Fruit fly (Drosophila melanogaster) Kc167 (cell line): Measurements from ENCODE around the gene Exo84.

ENCODE experiments used
- Myc ChIP-seq: fragments of >200 bp; optimal IDR thresholded peaks from 2 replicates; lab custom pipeline; 2017; ENCODE audit warnings: missing external identifiers
- Sin3A ChIP-seq: fragments of >200 bp; optimal IDR thresholded peaks from 2 replicates; lab custom pipeline; 2018; ENCODE audit warnings: missing external identifiers
- h ChIP-seq: fragments of >200 bp; optimal IDR thresholded peaks from 3 replicates; lab custom pipeline; 2018; ENCODE audit warnings: missing external identifiers
- insv ChIP-seq: fragments of >200 bp; optimal IDR thresholded peaks from 3 replicates; lab custom pipeline; 2018; ENCODE audit warnings: missing external identifiers
- psq ChIP-seq: fragments of >200 bp; optimal IDR thresholded peaks from 2 replicates; lab custom pipeline; 2017; ENCODE audit warnings: missing external identifiers
- ttk ChIP-seq: sonication (Bioruptor generic); optimal IDR thresholded peaks from 2 replicates; lab custom pipeline; 2017; ENCODE audit warnings: missing external identifiers

Exo84 gene

dm6 chr3R:26005978-26006934 lies 45.8 kb downstream of the Exo84 start:
- TF ChIP-seq psq (lab: Kevin White, UChicago), result no peak
- no peak for TF ChIP-seq Myc
- no peak for TF ChIP-seq ttk (lab: Kevin White, UChicago)
- TF ChIP-seq h (lab: Kevin White, UChicago), result peak; percentile 91

- TF ChIP-seq Myc (no peak), Sin3A (lab: Kevin White, UChicago) (no peak), psq (lab: Kevin White, UChicago) (no peak), h (lab: Kevin White, UChicago) (no peak), insv (no peak), ttk (lab: Kevin White, UChicago) (no peak)
Measured at dm6 chr3R:26005619-26005977, 46.5 kb downstream of the Exo84 start.

- TF ChIP-seq psq (lab: Kevin White, UChicago), result no peak
- no peak for TF ChIP-seq h (lab: Kevin White, UChicago)
- TF ChIP-seq insv, result no peak
- TF ChIP-seq Myc, result no peak
- TF ChIP-seq ttk (lab: Kevin White, UChicago), result no peak
- no peak for TF ChIP-seq Sin3A (lab: Kevin White, UChicago)
Measured at dm6 chr3R:26004377-26005000, 47.6 kb downstream of the Exo84 start.

dm6 chr3R:26002570-26003332 lies 49.3 kb downstream of the Exo84 start:
- TF ChIP-seq Myc (no peak), psq (lab: Kevin White, UChicago) (no peak)

dm6 chr3R:26002039-26002438 lies 50.0 kb downstream of the Exo84 start:
- no peak for TF ChIP-seq insv
- no peak for TF ChIP-seq Sin3A (lab: Kevin White, UChicago)
- TF ChIP-seq Myc, result no peak
- no peak for TF ChIP-seq h (lab: Kevin White, UChicago)
- no peak for TF ChIP-seq ttk (lab: Kevin White, UChicago)
- no peak for TF ChIP-seq psq (lab: Kevin White, UChicago)

dm6 chr3R:26000720-26001682 lies 51.1 kb downstream of the Exo84 start:
- TF ChIP-seq Myc (no peak), Sin3A (lab: Kevin White, UChicago) (no peak), insv (no peak), h (lab: Kevin White, UChicago) (no peak), psq (lab: Kevin White, UChicago) (no peak), ttk (lab: Kevin White, UChicago) (no peak)
